Worm (Caenorhabditis elegans): ENCODE measurements around the gene ncs-4.

The ncs-4 gene

ce11 chrX:10145011-10145410 lies 31.3 kb upstream of the ncs-4 start (continued):
- TF ChIP-seq nhr-11 (tag; optimal IDR thresholded peaks at IDR 0.05) (peak; percentile 47), ceh-28 (tag; optimal IDR thresholded peaks at IDR 0.05) (no peak), skn-1 (tag; optimal IDR thresholded peaks at IDR 0.05) (no peak), egl-27 (tag; optimal IDR thresholded peaks at IDR 0.05) (no peak), daf-19 (GFP tag; conservative IDR thresholded peaks at IDR 0.05) (peak; percentile 93), lim-7 (GFP tag; IDR thresholded peaks at IDR 0.05) (peak; percentile 90), egl-43 (GFP tag; IDR thresholded peaks at IDR 0.05) (peak; percentile 94), sdz-12 (GFP tag; optimal IDR thresholded peaks at IDR 0.05) (peak; percentile 84), ZK546.5 (tag; optimal IDR thresholded peaks at IDR 0.05) (no peak), ceh-20 (GFP tag; IDR thresholded peaks at IDR 0.05) (peak; percentile 79), snpc-4 (tag; optimal IDR thresholded peaks at IDR 0.05) (no peak), dmd-8 (GFP tag; IDR thresholded peaks at IDR 0.05) (peak; percentile 80), F10B5.3 (tag; optimal IDR thresholded peaks at IDR 0.05) (peak; percentile 70), spr-1 (tag; optimal IDR thresholded peaks at IDR 0.05) (peak; percentile 67), saeg-2 (GFP tag; IDR thresholded peaks at IDR 0.05) (0 out of 2 replicates have a peak, but pooled peaks have one; percentile 24), lin-39 (tag; optimal IDR thresholded peaks at IDR 0.05) (no peak), nhr-25 (tag; optimal IDR thresholded peaks at IDR 0.05; ENCODE audit: borderline replicate concordance, insufficient read depth) (peak; percentile 20), nhr-28 (tag; optimal IDR thresholded peaks at IDR 0.05) (peak; percentile 15), nhr-77 (tag; optimal IDR thresholded peaks at IDR 0.05) (no peak), D1046.2 (GFP tag; IDR thresholded peaks at IDR 0.05) (peak; percentile 76), cey-2 (tag; optimal IDR thresholded peaks at IDR 0.05; ENCODE audit: borderline replicate concordance, insufficient read depth) (no peak), lin-29 (GFP tag; IDR thresholded peaks at IDR 0.05) (0 out of 2 replicates have a peak, but pooled peaks have one; percentile 63), vab-7 (GFP tag; IDR thresholded peaks at IDR 0.05) (peak; percentile 85), set-16 (GFP tag; IDR thresholded peaks at IDR 0.05) (peak; percentile 26; the same call in 1 of the 2 replicates), php-3 (GFP tag; IDR thresholded peaks at IDR 0.05) (peak; percentile 76), lir-3 (tag; optimal IDR thresholded peaks at IDR 0.05) (peak; percentile 85), ceh-32 (tag; optimal IDR thresholded peaks at IDR 0.05; ENCODE audit: poor library complexity) (peak; percentile 58), ama-1 (optimal IDR thresholded peaks at IDR 0.05) (no peak), tag-97 (GFP tag; IDR thresholded peaks at IDR 0.05) (no peak), lin-15B (tag; optimal IDR thresholded peaks at IDR 0.05) (no peak), unc-62 (GFP tag; optimal IDR thresholded peaks at IDR 0.05 in 1 of 2) (peak in 1 of 2 experiments; percentile 67), unc-62 (tag; optimal IDR thresholded peaks at IDR 0.05) (no peak), hlh-11 (tag; optimal IDR thresholded peaks at IDR 0.05) (peak; percentile 59), Y48G9A.11 (GFP tag; IDR thresholded peaks at IDR 0.05) (no peak; the same call in 1 of the 2 replicates), Y105C5A.15 (GFP tag; IDR thresholded peaks at IDR 0.05) (peak; percentile 79; the same call in 1 of the 2 replicates), gei-8 (GFP tag; optimal IDR thresholded peaks at IDR 0.05) (peak; percentile 72), nhr-102 (tag; optimal IDR thresholded peaks at IDR 0.05) (peak; percentile 79), ZK337.2 (GFP tag; IDR thresholded peaks at IDR 0.05) (peak; percentile 80), aha-1 (tag) (peak; percentile 99), hif-1 (tag; optimal IDR thresholded peaks at IDR 0.05) (peak in 1 of 2 experiments; percentile 6), ceh-44 (GFP tag; IDR thresholded peaks at IDR 0.05) (peak; percentile 80), F44E2.7 (GFP tag; IDR thresholded peaks at IDR 0.05) (peak; percentile 93), pha-4 (GFP tag; IDR thresholded peaks at IDR 0.05) (peak; percentile 85), pha-4 (tag; optimal IDR thresholded peaks at IDR 0.05) (no peak), lsy-2 (tag; optimal IDR thresholded peaks at IDR 0.05) (peak in 1 of 2 experiments; percentile 71), fkh-10 (GFP tag; optimal IDR thresholded peaks at IDR 0.05) (peak; percentile 25), zip-11 (GFP tag; IDR thresholded peaks at IDR 0.05) (no peak), T26A8.4 (GFP tag; IDR thresholded peaks at IDR 0.05) (peak; percentile 84), madf-5 (GFP tag; IDR thresholded peaks at IDR 0.05) (peak; percentile 19 to 34; a peak in 1 of 4 replicates), spr-3 (GFP tag; optimal IDR thresholded peaks at IDR 0.05) (peak; percentile 59), nhr-48 (tag; optimal IDR thresholded peaks at IDR 0.05) (peak; percentile 64), ztf-7 (tag; optimal IDR thresholded peaks at IDR 0.05) (peak; percentile 57)
